Worm (Caenorhabditis elegans): Measurements from ENCODE around the gene F36A4.2.

- TF ChIP-seq ceh-13 (GFP tag; optimal IDR thresholded peaks at IDR 0.05) (no peak), tra-4 (tag; optimal IDR thresholded peaks at IDR 0.05) (no peak)
These were observed 45.2 kb upstream of the F36A4.2 start, which contains the start of gene srbc-71 for ce11 chrIV:4225851-4226250.
